Worm (Caenorhabditis elegans) whole organism, late embryonic: ENCODE data around the gene ckr-2.

ENCODE experiments used
- C08G9.2 ChIP-seq: sonication (generic microtip); optimal IDR thresholded peaks from 2 replicates; lab custom pipeline; 2016; ENCODE audit warnings: mild to moderate bottlenecking, missing genetic modification characterization, moderate library complexity, missing compliant biosample characterization
- F13H6.1 ChIP-seq: sonication (generic microtip); optimal IDR thresholded peaks from 2 replicates; lab custom pipeline; 2016; ENCODE audit warnings: missing genetic modification characterization, missing compliant biosample characterization
- K02D7.2 ChIP-seq: sonication (generic microtip); optimal IDR thresholded peaks from 2 replicates; lab custom pipeline; 2017; ENCODE audit warnings: mild to moderate bottlenecking, missing genetic modification characterization, missing compliant biosample characterization
- Y22D7AL.16 ChIP-seq: sonication (generic microtip); optimal IDR thresholded peaks from 2 replicates; lab custom pipeline; 2016; ENCODE audit warnings: missing genetic modification characterization, missing compliant biosample characterization
- ahr-1 ChIP-seq: sonication (generic microtip); optimal IDR thresholded peaks from 2 replicates; lab custom pipeline; 2016; ENCODE audit warnings: missing genetic modification characterization, missing compliant biosample characterization
- ama-1 ChIP-seq: fragments of 150-350 bp; optimal IDR thresholded peaks from 2 replicates; lab custom pipeline; 2014
- ceh-18 ChIP-seq: sonication (generic microtip); optimal IDR thresholded peaks from 2 replicates; lab custom pipeline; 2016; ENCODE audit warnings: missing genetic modification characterization, missing compliant biosample characterization
- ceh-2 ChIP-seq: sonication (generic microtip); optimal IDR thresholded peaks from 2 replicates; lab custom pipeline; 2016; ENCODE audit warnings: missing genotype, missing genetic modification characterization, missing compliant biosample characterization
- ceh-22 ChIP-seq: sonication (generic microtip); optimal IDR thresholded peaks from 2 replicates; lab custom pipeline; 2017; ENCODE audit warnings: missing biosample characterization, missing genetic modification characterization
- ceh-34 ChIP-seq: sonication (generic microtip); optimal IDR thresholded peaks from 2 replicates; lab custom pipeline; 2016; ENCODE audit warnings: mild to moderate bottlenecking, missing genetic modification characterization, missing compliant biosample characterization
- ceh-45 ChIP-seq: fragments of 200-800 bp; sonication (Bioruptor generic); IDR thresholded peaks from 2 replicates; pipeline ENCODE4 v1.3.6; 2022; ENCODE audit warnings: missing genetic modification reagents, missing genetic modification characterization, missing compliant biosample characterization
- ceh-9 ChIP-seq: sonication (generic microtip); optimal IDR thresholded peaks from 2 replicates; lab custom pipeline; 2016; ENCODE audit warnings: mild to moderate bottlenecking, missing genetic modification characterization, inconsistent platforms, missing compliant biosample characterization
- dmd-4 ChIP-seq: sonication (generic microtip); optimal IDR thresholded peaks from 2 replicates; lab custom pipeline; 2016; ENCODE audit warnings: borderline replicate concordance, missing genetic modification characterization, missing compliant biosample characterization
- dve-1 ChIP-seq: sonication (generic microtip); optimal IDR thresholded peaks from 2 replicates; lab custom pipeline; 2017; ENCODE audit warnings: antibody characterized with exemption, mild to moderate bottlenecking, missing genetic modification characterization, missing compliant biosample characterization
- elt-2 ChIP-seq: sonication (generic microtip); optimal IDR thresholded peaks from 2 replicates; lab custom pipeline; 2016; ENCODE audit warnings: missing genetic modification reagents, missing genetic modification characterization, missing compliant biosample characterization
- elt-4 ChIP-seq: sonication (generic microtip); optimal IDR thresholded peaks from 2 replicates; lab custom pipeline; 2016; ENCODE audit warnings: missing genetic modification characterization, missing compliant biosample characterization
- ets-4 ChIP-seq: sonication (generic microtip); optimal IDR thresholded peaks from 2 replicates; lab custom pipeline; 2016; ENCODE audit warnings: missing genetic modification characterization, missing compliant biosample characterization
- fkh-10 ChIP-seq: fragments of 150-350 bp; optimal IDR thresholded peaks from 2 replicates; lab custom pipeline; 2014; ENCODE audit warnings: missing biosample characterization, missing genetic modification reagents, missing genetic modification characterization
- fkh-6 ChIP-seq: sonication (generic microtip); optimal IDR thresholded peaks from 2 replicates; lab custom pipeline; 2016; ENCODE audit warnings: missing genetic modification characterization, missing compliant biosample characterization
- gmeb-2 ChIP-seq: sonication (generic microtip); optimal IDR thresholded peaks from 2 replicates; lab custom pipeline; 2016; ENCODE audit warnings: missing genetic modification characterization, inconsistent platforms, missing compliant biosample characterization
- hlh-13 ChIP-seq: fragments of 200-800 bp; sonication (Bioruptor generic); optimal IDR thresholded peaks from 2 replicates; lab custom pipeline; 2018; ENCODE audit warnings: mild to moderate bottlenecking, missing genetic modification characterization, missing compliant biosample characterization
- hlh-15 ChIP-seq: sonication (generic microtip); optimal IDR thresholded peaks from 2 replicates; lab custom pipeline; 2016; ENCODE audit warnings: missing genetic modification characterization, missing compliant biosample characterization
- hlh-6 ChIP-seq: sonication (generic microtip); optimal IDR thresholded peaks from 2 replicates; lab custom pipeline; 2016; ENCODE audit warnings: missing genotype, missing genetic modification characterization, missing compliant biosample characterization
- madf-2 ChIP-seq: sonication (generic microtip); optimal IDR thresholded peaks from 2 replicates; lab custom pipeline; 2017; ENCODE audit warnings: missing genetic modification characterization, missing compliant biosample characterization
- npax-4 ChIP-seq: sonication (generic microtip); optimal IDR thresholded peaks from 2 replicates; lab custom pipeline; 2016; ENCODE audit warnings: missing genetic modification characterization, missing compliant biosample characterization
- pag-3 ChIP-seq: sonication (generic microtip); optimal IDR thresholded peaks from 2 replicates; lab custom pipeline; 2016; ENCODE audit warnings: missing compliant biosample characterization, missing genetic modification characterization, borderline replicate concordance
- pat-9 ChIP-seq: fragments of 200-800 bp; sonication (Bioruptor generic); optimal IDR thresholded peaks from 2 replicates; lab custom pipeline; 2018; ENCODE audit warnings: mild to moderate bottlenecking, missing genetic modification characterization, moderate library complexity, missing compliant biosample characterization
- pax-1 ChIP-seq: fragments of 150-350 bp; optimal IDR thresholded peaks from 2 replicates; lab custom pipeline; 2014; ENCODE audit warnings: missing biosample characterization, missing genetic modification characterization
- pha-4 ChIP-seq: fragments of 150-350 bp; optimal IDR thresholded peaks from 2 replicates; lab custom pipeline; 2018; ENCODE audit warnings: missing biosample characterization, missing genetic modification reagents, missing genetic modification characterization
- pqm-1 ChIP-seq: sonication (generic microtip); optimal IDR thresholded peaks from 2 replicates; lab custom pipeline; 2016; ENCODE audit warnings: missing genetic modification characterization, missing compliant biosample characterization
- pros-1 ChIP-seq: fragments of 150-350 bp; optimal IDR thresholded peaks from 2 replicates; lab custom pipeline; 2014; ENCODE audit warnings: missing biosample characterization, missing genetic modification reagents, missing genetic modification characterization
- ref-2 ChIP-seq: sonication (generic microtip); optimal IDR thresholded peaks from 2 replicates; lab custom pipeline; 2016; ENCODE audit warnings: missing genetic modification characterization, missing compliant biosample characterization
- sdc-2 ChIP-seq: sonication (generic microtip); optimal IDR thresholded peaks from 2 replicates; lab custom pipeline; 2016; ENCODE audit warnings: missing genotype, missing genetic modification characterization, missing compliant biosample characterization
- sox-4 ChIP-seq: sonication (generic microtip); optimal IDR thresholded peaks from 2 replicates; lab custom pipeline; 2017; ENCODE audit warnings: mild to moderate bottlenecking, missing genetic modification characterization, inconsistent platforms, missing compliant biosample characterization
- tbx-2 ChIP-seq: sonication (generic microtip); optimal IDR thresholded peaks from 2 replicates; lab custom pipeline; 2016; ENCODE audit warnings: missing genetic modification characterization, missing compliant biosample characterization
- unc-42 ChIP-seq: sonication (generic microtip); optimal IDR thresholded peaks from 2 replicates; lab custom pipeline; 2016; ENCODE audit warnings: missing genotype, missing genetic modification characterization, missing compliant biosample characterization
- unc-55 ChIP-seq: sonication (generic microtip); optimal IDR thresholded peaks from 2 replicates; lab custom pipeline; 2017; ENCODE audit warnings: missing biosample characterization, missing genetic modification reagents, missing genetic modification characterization

ckr-2 gene

ce11 chrIII:2021495-2021894 is at the start of gene ckr-2:
Gene ckr-2, minus strand, starts transcription at chrIII:2021595.
- TF ChIP-seq C08G9.2 (tag; lab: Kevin White, UChicago) (no peak), fkh-6 (tag; lab: Kevin White, UChicago) (no peak)

ce11 chrIII:2068248-2068647 is 46.9 kb upstream of the ckr-2 start, which contains the start of gene Y39A3A.3:
Gene Y39A3A.3, minus strand, starts transcription at chrIII:2068348.
- no peak for TF ChIP-seq Y22D7AL.16 (tag; lab: Kevin White, UChicago)

DNA sequence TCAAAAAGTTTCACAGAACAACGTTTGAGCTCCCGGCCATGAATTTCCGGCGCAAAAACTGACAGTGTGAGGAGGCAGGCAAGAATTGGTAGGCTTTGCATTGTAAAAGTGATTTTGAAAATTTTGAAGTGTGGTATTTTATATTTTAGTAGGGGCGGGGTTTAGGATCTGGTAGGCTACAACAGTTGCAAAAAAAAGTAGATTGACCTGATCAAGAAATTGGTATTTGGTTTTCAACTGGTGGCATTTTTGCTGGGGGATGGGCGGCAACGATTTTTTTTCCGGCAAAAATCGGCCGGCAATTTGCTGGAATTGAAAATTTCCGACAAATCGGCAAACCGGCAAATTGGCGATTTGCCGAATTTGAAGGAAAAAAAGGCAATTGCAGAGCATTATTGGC is 39.5 kb upstream of the ckr-2 start, which contains the start of gene ins-16:
TSS of gene ins-16 (minus strand) at position 101 of the 400 bp plus-strand sequence.
- TF ChIP-seq elt-2 (tag; lab: Kevin White, UChicago) (no peak), pros-1 (no peak), ref-2 (tag; lab: Kevin White, UChicago) (no peak), pat-9 (tag; lab: Kevin White, UChicago) (no peak), hlh-6 (tag; lab: Kevin White, UChicago) (no peak), ceh-18 (tag; lab: Kevin White, UChicago) (no peak), fkh-10 (GFP tag; lab: Kevin White, UChicago) (no peak), unc-55 (GFP tag; lab: Kevin White, UChicago) (no peak), sdc-2 (tag; lab: Kevin White, UChicago) (no peak), tbx-2 (tag; lab: Kevin White, UChicago) (no peak), C08G9.2 (tag; lab: Kevin White, UChicago) (no peak), ama-1 (lab: Kevin White, UChicago) (no peak), ceh-2 (tag; lab: Kevin White, UChicago) (no peak), ceh-9 (tag; lab: Kevin White, UChicago) (no peak), pag-3 (tag; lab: Kevin White, UChicago) (no peak)

- no peak for TF ChIP-seq ceh-22 (tag; lab: Kevin White, UChicago)
- TF ChIP-seq Y22D7AL.16 (tag; lab: Kevin White, UChicago) = no peak
- TF ChIP-seq dve-1 (tag; lab: Kevin White, UChicago) = peak; percentile 87
- TF ChIP-seq, all 69 proteins: peak for 1
These were observed 38.7 kb upstream of the ckr-2 start for ce11 chrIII:2060068-2060467.

ce11 chrIII:2057570-2057969 is 36.2 kb upstream of the ckr-2 start, which contains the start of gene Y39A3A.2:
Gene Y39A3A.2, minus strand, starts transcription at chrIII:2057670.
- TF ChIP-seq ets-4 (tag; lab: Kevin White, UChicago) = no peak
- TF ChIP-seq ceh-18 (tag; lab: Kevin White, UChicago) = no peak
- TF ChIP-seq pqm-1 (tag; lab: Kevin White, UChicago) = no peak
- no peak for TF ChIP-seq pax-1 (tag; lab: Kevin White, UChicago)
- TF ChIP-seq dve-1 (tag; lab: Kevin White, UChicago) = no peak
- no peak for TF ChIP-seq F13H6.1 (tag; lab: Kevin White, UChicago)
- TF ChIP-seq hlh-13 = no peak
- TF ChIP-seq dmd-4 (tag; lab: Kevin White, UChicago) = no peak
- no peak for TF ChIP-seq ceh-9 (tag; lab: Kevin White, UChicago)
- TF ChIP-seq ahr-1 (tag; lab: Kevin White, UChicago) = no peak
- TF ChIP-seq elt-2 (tag; lab: Kevin White, UChicago) = no peak
- no peak for TF ChIP-seq hlh-15 (tag; lab: Kevin White, UChicago)
- TF ChIP-seq elt-4 = no peak
- TF ChIP-seq sox-4 (tag; lab: Kevin White, UChicago) = no peak
- no peak for TF ChIP-seq ceh-34 (tag; lab: Kevin White, UChicago)
- no peak for TF ChIP-seq unc-42
- TF ChIP-seq K02D7.2 = no peak

ce11 chrIII:2054084-2054483 is 32.7 kb upstream of the ckr-2 start, which contains the start of gene M01E10.3:
Gene M01E10.3, minus strand, starts transcription at chrIII:2054184.
- no peak for TF ChIP-seq ahr-1 (tag; lab: Kevin White, UChicago)
- TF ChIP-seq npax-4 (tag; lab: Kevin White, UChicago) = no peak
- TF ChIP-seq gmeb-2 (tag; lab: Kevin White, UChicago) = no peak
- TF ChIP-seq F13H6.1 (tag; lab: Kevin White, UChicago) = no peak
- no peak for TF ChIP-seq hlh-6 (tag; lab: Kevin White, UChicago)
- no peak for TF ChIP-seq pha-4
- TF ChIP-seq ets-4 (tag; lab: Kevin White, UChicago) = no peak
- TF ChIP-seq K02D7.2 = no peak
- no peak for TF ChIP-seq ceh-45 (GFP tag; lab: Robert Waterston, UW)
- no peak for TF ChIP-seq sdc-2 (tag; lab: Kevin White, UChicago)
- no peak for TF ChIP-seq madf-2 (tag; lab: Kevin White, UChicago)
- no peak for TF ChIP-seq ceh-18 (tag; lab: Kevin White, UChicago)
